Fruit fly (Drosophila melanogaster): Measurements from ENCODE around the gene Lcp65Af.

dm6 chr3L:6143188-6143755, 6.7 kb upstream of the Lcp65Af start, which contains the start of gene Lcp65Ad:
- TF ChIP-seq EcR (GFP tag; optimal IDR thresholded peaks at IDR 0.05) = peak; percentile 36
- TF ChIP-seq CG8159 (tag; optimal IDR thresholded peaks at IDR 0.05) = no peak
- TF ChIP-seq CG14655 (GFP tag; optimal IDR thresholded peaks at IDR 0.05) = no peak
- no peak for TF ChIP-seq Pif1A (GFP tag; optimal IDR thresholded peaks at IDR 0.05)
- TF ChIP-seq Ets98B (GFP tag; IDR thresholded peaks at IDR 0.05) = no peak
- TF ChIP-seq CG4496 (GFP tag; IDR thresholded peaks at IDR 0.05) = no peak

All from whole organism, pupa.